Fruit fly (Drosophila melanogaster): ENCODE measurements around the gene Prx6a.

The Prx6a gene

DNA sequence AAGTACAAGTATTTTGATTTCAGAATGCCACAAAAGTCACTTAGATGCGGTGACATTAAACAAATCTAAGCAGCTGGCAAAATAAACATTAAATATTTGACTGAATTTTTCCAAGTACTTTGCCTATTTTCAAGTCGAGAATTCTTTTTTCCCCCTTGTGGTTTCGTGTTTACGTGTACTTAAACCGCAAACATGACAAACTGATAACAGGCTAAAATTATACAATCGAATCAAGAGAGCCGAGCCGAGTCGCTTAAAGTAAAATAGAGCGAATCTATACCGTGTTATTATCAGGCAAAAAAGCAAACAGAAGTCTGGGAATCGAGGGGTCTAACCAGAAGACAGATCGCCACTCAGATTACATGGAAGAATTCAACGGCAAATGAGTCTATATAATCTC is 28.1 kb upstream of the Prx6a start (continued):
- no peak for TF ChIP-seq phol (tag; optimal IDR thresholded peaks at IDR 0.05)
- TF ChIP-seq CG1603 (tag; optimal IDR thresholded peaks at IDR 0.05) = peak; percentile 7
- TF ChIP-seq tin (GFP tag; optimal IDR thresholded peaks at IDR 0.05) = no peak
- no peak for TF ChIP-seq CG12659 (GFP tag; optimal IDR thresholded peaks at IDR 0.05)
- no peak for TF ChIP-seq usp (GFP tag; optimal IDR thresholded peaks at IDR 0.05)
- TF ChIP-seq CG15011 (GFP tag; optimal IDR thresholded peaks at IDR 0.05) = peak; percentile 34
- TF ChIP-seq Opbp (GFP tag; IDR thresholded peaks at IDR 0.05; ENCODE audit: partially characterized antibody) = no peak
- peak; percentile 7 for TF ChIP-seq mirr (GFP tag; optimal IDR thresholded peaks at IDR 0.05)
- peak; percentile 4 for TF ChIP-seq PHDP (tag; optimal IDR thresholded peaks at IDR 0.05)
- peak; percentile 62 for TF ChIP-seq CG6813 (GFP tag; optimal IDR thresholded peaks at IDR 0.05)
- no peak for TF ChIP-seq CG10366 (GFP tag; IDR thresholded peaks at IDR 0.05)
- TF ChIP-seq kay (GFP tag; optimal IDR thresholded peaks at IDR 0.05) = no peak
- TF ChIP-seq CG6689 (GFP tag; IDR thresholded peaks at IDR 0.05) = no peak
- TF ChIP-seq exex (tag; optimal IDR thresholded peaks at IDR 0.05) = peak; percentile 50
- TF ChIP-seq Pdp1 (GFP tag; optimal IDR thresholded peaks at IDR 0.05) = peak in 1 of 2 experiments; percentile 96
- 0 out of 4 replicates have a peak, but pooled peaks have one; percentile 30 for TF ChIP-seq chinmo (GFP tag; IDR thresholded peaks at IDR 0.05; ENCODE audit: partially characterized antibody)
- TF ChIP-seq CG7987 (GFP tag; optimal IDR thresholded peaks at IDR 0.05) = peak; percentile 35
- peak; percentile 17 for TF ChIP-seq gem (tag; optimal IDR thresholded peaks at IDR 0.05)
- no peak for TF ChIP-seq dan (GFP tag; IDR thresholded peaks at IDR 0.05)
- no peak for TF ChIP-seq E2f2 (GFP tag; IDR thresholded peaks at IDR 0.05)
- TF ChIP-seq sqz (GFP tag; optimal IDR thresholded peaks at IDR 0.05) = no peak
- TF ChIP-seq Hand (GFP tag; optimal IDR thresholded peaks at IDR 0.05) = no peak
- peak; percentile 79 for TF ChIP-seq sug (tag; optimal IDR thresholded peaks at IDR 0.05)
- no peak for TF ChIP-seq peb (GFP tag; IDR thresholded peaks at IDR 0.05)
- TF ChIP-seq CG17829 (tag; optimal IDR thresholded peaks at IDR 0.05) = no peak
- TF ChIP-seq CG15601 (tag; optimal IDR thresholded peaks at IDR 0.05) = peak; percentile 13
- no peak for TF ChIP-seq CG3995 (GFP tag; optimal IDR thresholded peaks at IDR 0.05)
- peak; percentile 50 for TF ChIP-seq CG2678 (tag; optimal IDR thresholded peaks at IDR 0.05)
- TF ChIP-seq run (tag; optimal IDR thresholded peaks at IDR 0.05) = peak; percentile 21
- peak; percentile 22 for TF ChIP-seq CG15696 (tag; optimal IDR thresholded peaks at IDR 0.05)
- 0 out of 2 replicates have a peak, but pooled peaks have one; percentile 27 for TF ChIP-seq chm (GFP tag; IDR thresholded peaks at IDR 0.05)
- no peak for TF ChIP-seq shn (GFP tag; optimal IDR thresholded peaks at IDR 0.05)
- TF ChIP-seq nau (GFP tag; optimal IDR thresholded peaks at IDR 0.05) = peak; percentile 65
- peak; percentile 8 for TF ChIP-seq CG18764 (GFP tag; optimal IDR thresholded peaks at IDR 0.05)
- TF ChIP-seq CG16813 (GFP tag; IDR thresholded peaks at IDR 0.05; ENCODE audit: partially characterized antibody) = no peak
- TF ChIP-seq CG11247 (GFP tag; IDR thresholded peaks at IDR 0.05) = no peak
- peak; percentile 3 for TF ChIP-seq CG2712 (tag; optimal IDR thresholded peaks at IDR 0.05)
- peak; percentile 30 for TF ChIP-seq MTF-1 (GFP tag; optimal IDR thresholded peaks at IDR 0.05; ENCODE audit: borderline replicate concordance)
- TF ChIP-seq Asciz (GFP tag; optimal IDR thresholded peaks at IDR 0.05) = peak; percentile 54
- peak; percentile 50; the same call in 1 of the 2 replicates for TF ChIP-seq Xrp1 (GFP tag; IDR thresholded peaks at IDR 0.05)
- TF ChIP-seq cas (GFP tag; IDR thresholded peaks at IDR 0.05) = no peak
- 0 out of 2 replicates have a peak, but pooled peaks have one; percentile 9 for TF ChIP-seq CG1024 (GFP tag; IDR thresholded peaks at IDR 0.05)
- peak; percentile 40 for TF ChIP-seq CG17359 (tag; optimal IDR thresholded peaks at IDR 0.05)
- no peak for TF ChIP-seq ase (GFP tag; IDR thresholded peaks at IDR 0.05)
- TF ChIP-seq sens (GFP tag) = peak; percentile 68
- peak; percentile 10 for TF ChIP-seq CG6765 (GFP tag; optimal IDR thresholded peaks at IDR 0.05)
- no peak for TF ChIP-seq CG31224 (GFP tag; IDR thresholded peaks at IDR 0.05)
- TF ChIP-seq Med (GFP tag) = peak; percentile 48
- peak; percentile 11 for TF ChIP-seq CG4707 (GFP tag; optimal IDR thresholded peaks at IDR 0.05)
- no peak for TF ChIP-seq CG2875 (GFP tag; optimal IDR thresholded peaks at IDR 0.05)
